Fruit fly (Drosophila melanogaster) whole organism, prepupa: Measurements from ENCODE around the gene Tap42.

ENCODE experiments used
- Blimp-1 ChIP-seq: fragments of 200-800 bp; sonication (Bioruptor generic); optimal IDR thresholded peaks from 3 replicates; lab custom pipeline; 2017; ENCODE audit warnings: missing biosample characterization, missing genetic modification characterization, mild to moderate bottlenecking, moderate library complexity, missing genetic modification reagents
- CG10669 ChIP-seq: fragments of 200-800 bp; sonication (Bioruptor generic); optimal IDR thresholded peaks from 3 replicates; lab custom pipeline; 2018; ENCODE audit warnings: missing biosample characterization, mild to moderate bottlenecking, missing genetic modification characterization, moderate library complexity
- CG11762 ChIP-seq: fragments of 200-800 bp; sonication (Bioruptor generic); optimal IDR thresholded peaks from 3 replicates; lab custom pipeline; 2016; ENCODE audit warnings: missing biosample characterization, missing genetic modification characterization; ENCODE audit not compliant: insufficient read depth
- CG11902 ChIP-seq: fragments of 200-800 bp; sonication (Bioruptor generic); optimal IDR thresholded peaks from 3 replicates; lab custom pipeline; 2016; ENCODE audit warnings: missing biosample characterization, missing genetic modification characterization
- CG15336 ChIP-seq: fragments of 200-800 bp; sonication (Bioruptor generic); IDR thresholded peaks from 2 replicates; pipeline ENCODE4 v1.3.6; 2022; ENCODE audit warnings: missing biosample characterization, missing genetic modification characterization
- CG1621 ChIP-seq: fragments of 200-800 bp; sonication (Bioruptor generic); optimal IDR thresholded peaks from 3 replicates; lab custom pipeline; 2018; ENCODE audit warnings: missing biosample characterization, mild to moderate bottlenecking, missing genetic modification characterization
- CG16779 ChIP-seq: fragments of 200-800 bp; sonication (Bioruptor generic); optimal IDR thresholded peaks from 3 replicates; lab custom pipeline; 2017; ENCODE audit warnings: missing biosample characterization, mild to moderate bottlenecking, missing genetic modification characterization
- CG3032 ChIP-seq: fragments of 200-800 bp; optimal IDR thresholded peaks from 2 replicates; lab custom pipeline; 2019; ENCODE audit warnings: missing biosample characterization, mild to moderate bottlenecking, missing genetic modification characterization, moderate library complexity
- CG31627 ChIP-seq: fragments of 200-800 bp; sonication (Bioruptor generic); optimal IDR thresholded peaks from 3 replicates; lab custom pipeline; 2016; ENCODE audit warnings: missing biosample characterization, missing genetic modification characterization
- CG32006 ChIP-seq: fragments of 200-800 bp; sonication (Bioruptor generic); optimal IDR thresholded peaks from 3 replicates; lab custom pipeline; 2017; ENCODE audit warnings: missing biosample characterization, mild to moderate bottlenecking, missing genetic modification characterization
- CG34406 ChIP-seq: fragments of 200-800 bp; sonication (Bioruptor generic); optimal IDR thresholded peaks from 3 replicates; lab custom pipeline; 2016; ENCODE audit warnings: missing biosample characterization, missing genetic modification characterization
- CG3919 ChIP-seq: fragments of 200-800 bp; sonication (Bioruptor generic); optimal IDR thresholded peaks from 3 replicates; lab custom pipeline; 2016; ENCODE audit warnings: missing biosample characterization, missing genetic modification characterization
- CG4318 ChIP-seq: fragments of 200-800 bp; sonication (Bioruptor generic); optimal IDR thresholded peaks from 3 replicates; lab custom pipeline; 2017; ENCODE audit warnings: missing biosample characterization, mild to moderate bottlenecking, missing genetic modification characterization
- CG6163 ChIP-seq: fragments of 200-800 bp; sonication (Bioruptor generic); IDR thresholded peaks from 3 replicates; pipeline ENCODE4 v1.3.6; 2022; ENCODE audit warnings: missing biosample characterization, missing genetic modification characterization
- CG6276 ChIP-seq: fragments of 200-800 bp; sonication (Bioruptor generic); optimal IDR thresholded peaks from 2 replicates; lab custom pipeline; 2017; ENCODE audit warnings: missing biosample characterization, mild to moderate bottlenecking, missing genetic modification characterization
- CG6792 ChIP-seq: fragments of 200-800 bp; sonication (Bioruptor generic); optimal IDR thresholded peaks from 3 replicates; lab custom pipeline; 2016; ENCODE audit warnings: missing biosample characterization, missing genetic modification characterization
- CG6808 ChIP-seq: fragments of 200-800 bp; sonication (Bioruptor generic); optimal IDR thresholded peaks from 3 replicates; lab custom pipeline; 2017; ENCODE audit warnings: missing biosample characterization, missing genetic modification characterization, mild to moderate bottlenecking, moderate library complexity, missing genetic modification reagents
- CG6854 ChIP-seq: fragments of 200-800 bp; sonication (Bioruptor generic); optimal IDR thresholded peaks from 2 replicates; lab custom pipeline; 2017; ENCODE audit warnings: missing biosample characterization, mild to moderate bottlenecking, missing genetic modification characterization
- CG7368 ChIP-seq: fragments of 200-800 bp; sonication (Bioruptor generic); optimal IDR thresholded peaks from 3 replicates; lab custom pipeline; 2016; ENCODE audit warnings: missing biosample characterization, missing genetic modification characterization
- CG8119 ChIP-seq: fragments of 200-800 bp; sonication (Bioruptor generic); IDR thresholded peaks from 3 replicates; pipeline ENCODE4 v1.3.6; 2022; ENCODE audit warnings: missing biosample characterization, missing genetic modification characterization
- CG8319 ChIP-seq: fragments of 200-800 bp; sonication (Bioruptor generic); optimal IDR thresholded peaks from 3 replicates; lab custom pipeline; 2016; ENCODE audit warnings: missing biosample characterization, missing genetic modification characterization
- CG8632 ChIP-seq: fragments of 200-800 bp; sonication (Bioruptor generic); optimal IDR thresholded peaks from 3 replicates; lab custom pipeline; 2016; ENCODE audit warnings: missing biosample characterization, missing genetic modification characterization
- CG9139 ChIP-seq: fragments of 200-800 bp; sonication (Bioruptor generic); optimal IDR thresholded peaks from 3 replicates; lab custom pipeline; 2017; ENCODE audit warnings: missing biosample characterization, mild to moderate bottlenecking, missing genetic modification characterization
- Eip75B ChIP-seq: fragments of 200-800 bp; sonication (Bioruptor generic); optimal IDR thresholded peaks from 3 replicates; lab custom pipeline; 2016; ENCODE audit warnings: missing biosample characterization, missing genetic modification characterization
- Eip78C ChIP-seq: fragments of 200-800 bp; sonication (Bioruptor generic); peaks from one replicate; lab custom pipeline; 2016; ENCODE audit warnings: missing biosample characterization, missing genetic modification characterization
- Ets21C ChIP-seq: fragments of 200-800 bp; sonication (Bioruptor generic); optimal IDR thresholded peaks from 3 replicates; lab custom pipeline; 2016; ENCODE audit warnings: missing biosample characterization, missing genetic modification characterization
- Ets96B ChIP-seq: fragments of 200-800 bp; optimal IDR thresholded peaks from 2 replicates; lab custom pipeline; 2019; ENCODE audit warnings: missing biosample characterization, mild to moderate bottlenecking, missing genetic modification characterization, moderate library complexity
- Hr38 ChIP-seq: sonication (Bioruptor generic); optimal IDR thresholded peaks from 2 replicates; lab custom pipeline; 2016; ENCODE audit warnings: missing biosample characterization, missing genetic modification characterization
- Hr39 ChIP-seq: fragments of 200-800 bp; sonication (Bioruptor generic); optimal IDR thresholded peaks from 2 replicates; lab custom pipeline; 2016; ENCODE audit warnings: missing biosample characterization, missing genetic modification characterization
- Hr4 ChIP-seq: fragments of 200-800 bp; sonication (Bioruptor generic); optimal IDR thresholded peaks from 3 replicates; lab custom pipeline; 2016; ENCODE audit warnings: missing biosample characterization, missing genetic modification characterization
- Lpt ChIP-seq: fragments of 200-800 bp; sonication (Bioruptor generic); optimal IDR thresholded peaks from 3 replicates; lab custom pipeline; 2016; ENCODE audit warnings: missing biosample characterization, missing genetic modification characterization
- Met ChIP-seq: fragments of 200-800 bp; sonication (Bioruptor generic); optimal IDR thresholded peaks from 3 replicates; lab custom pipeline; 2016; ENCODE audit warnings: missing biosample characterization, missing genetic modification characterization
- OdsH ChIP-seq: fragments of 200-800 bp; sonication (Bioruptor generic); optimal IDR thresholded peaks from 3 replicates; lab custom pipeline; 2016; ENCODE audit warnings: missing biosample characterization, missing genetic modification characterization
- Smox ChIP-seq: fragments of 200-800 bp; sonication (Bioruptor generic); optimal IDR thresholded peaks from 3 replicates; lab custom pipeline; 2016; ENCODE audit warnings: missing biosample characterization, missing genetic modification characterization
- Sox102F ChIP-seq: fragments of 200-800 bp; sonication (Bioruptor generic); optimal IDR thresholded peaks from 2 replicates; lab custom pipeline; 2016; ENCODE audit warnings: missing biosample characterization, mild to moderate bottlenecking, missing genetic modification characterization
- Sox14 ChIP-seq: fragments of 200-800 bp; sonication (Bioruptor generic); optimal IDR thresholded peaks from 3 replicates; lab custom pipeline; 2016; ENCODE audit warnings: missing biosample characterization, missing genetic modification characterization
- Sox15 ChIP-seq: fragments of 200-800 bp; sonication (Bioruptor generic); optimal IDR thresholded peaks from 3 replicates; lab custom pipeline; 2016; ENCODE audit warnings: missing biosample characterization, missing genetic modification characterization
- achi ChIP-seq: fragments of 200-800 bp; sonication (Bioruptor generic); optimal IDR thresholded peaks from 3 replicates; lab custom pipeline; 2016; ENCODE audit warnings: missing biosample characterization, missing genetic modification characterization
- cyc ChIP-seq: fragments of 200-800 bp; sonication (Bioruptor generic); optimal IDR thresholded peaks from 3 replicates; lab custom pipeline; 2016; ENCODE audit warnings: missing biosample characterization, missing genetic modification characterization
- dac ChIP-seq: fragments of 200-800 bp; sonication (Bioruptor generic); optimal IDR thresholded peaks from 2 replicates; lab custom pipeline; 2017; ENCODE audit warnings: missing biosample characterization, mild to moderate bottlenecking, missing genetic modification characterization
- dsx ChIP-seq: fragments of 200-800 bp; optimal IDR thresholded peaks from 3 replicates; lab custom pipeline; 2019; ENCODE audit warnings: missing biosample characterization, mild to moderate bottlenecking, missing genetic modification characterization, moderate library complexity; ENCODE audit not compliant: poor library complexity, severe bottlenecking
- eg ChIP-seq: fragments of 200-800 bp; sonication (Bioruptor generic); IDR thresholded peaks from 3 replicates; pipeline ENCODE4 v1.3.6; 2022; ENCODE audit warnings: missing biosample characterization, missing genetic modification characterization
- esn ChIP-seq: fragments of 200-800 bp; sonication (Bioruptor generic); optimal IDR thresholded peaks from 2 replicates; lab custom pipeline; 2016; ENCODE audit warnings: missing biosample characterization, mild to moderate bottlenecking, missing genetic modification characterization, moderate library complexity
- fd59A ChIP-seq: fragments of 200-800 bp; sonication (Bioruptor generic); optimal IDR thresholded peaks from 2 replicates; lab custom pipeline; 2017; ENCODE audit warnings: missing biosample characterization, mild to moderate bottlenecking, missing genetic modification characterization, missing genetic modification reagents
- fkh ChIP-seq: fragments of 200-800 bp; sonication (Bioruptor generic); optimal IDR thresholded peaks from 3 replicates; lab custom pipeline; 2017; ENCODE audit warnings: missing biosample characterization, mild to moderate bottlenecking, missing genetic modification characterization, moderate library complexity
- lz ChIP-seq: fragments of 200-800 bp; sonication (Bioruptor generic); optimal IDR thresholded peaks from 3 replicates; lab custom pipeline; 2016; ENCODE audit warnings: missing biosample characterization, missing genetic modification characterization
- net ChIP-seq: fragments of 200-800 bp; sonication (Bioruptor generic); optimal IDR thresholded peaks from 3 replicates; lab custom pipeline; 2016; ENCODE audit warnings: missing biosample characterization, missing genetic modification characterization
- pdm3 ChIP-seq: fragments of 200-800 bp; sonication (Bioruptor generic); optimal IDR thresholded peaks from 3 replicates; lab custom pipeline; 2016; ENCODE audit warnings: missing biosample characterization, missing genetic modification characterization
- spab ChIP-seq: fragments of 200-800 bp; sonication (Bioruptor generic); optimal IDR thresholded peaks from 2 replicates; lab custom pipeline; 2017; ENCODE audit warnings: missing biosample characterization, mild to moderate bottlenecking, missing genetic modification characterization, missing genetic modification reagents
- ss ChIP-seq, 2 experiments: fragments of 200-800 bp; sonication (Bioruptor generic); optimal IDR thresholded peaks; 2 replicates in 1 of 2; 3 replicates in 1 of 2; lab custom pipeline; 2017 to 2018; ENCODE audit warnings: mild to moderate bottlenecking in 2 of 2, missing biosample characterization in 2 of 2, missing genetic modification characterization in 2 of 2, moderate library complexity in 1 of 2
- svp ChIP-seq: fragments of 200-800 bp; sonication (Bioruptor generic); peaks from one replicate; lab custom pipeline; 2016; ENCODE audit warnings: missing biosample characterization, missing genetic modification characterization
- topi ChIP-seq: fragments of 200-800 bp; sonication (Bioruptor generic); optimal IDR thresholded peaks from 3 replicates; lab custom pipeline; 2016; ENCODE audit warnings: missing biosample characterization, missing genetic modification characterization

Gene Tap42

dm6 chr2L:13368940-13369339 lies 1.5 kb downstream of the Tap42 start, which contains the start of gene CG31855:
TSS of gene CG31855 (plus strand) at chr2L:13369204.
- peak; percentile 89 for TF ChIP-seq CG3919 (GFP tag; lab: Kevin White, UChicago)
- peak; percentile 80 for TF ChIP-seq lz (GFP tag; lab: Kevin White, UChicago)
- TF ChIP-seq Blimp-1 (GFP tag; lab: Kevin White, UChicago), result peak; percentile 43
- TF ChIP-seq CG11902 (GFP tag; lab: Kevin White, UChicago), result peak; percentile 52
- peak; percentile 83 for TF ChIP-seq pdm3 (GFP tag; lab: Kevin White, UChicago)
- no peak for TF ChIP-seq CG4318
- no peak for TF ChIP-seq CG16779
- TF ChIP-seq Eip75B, result peak; percentile 77
- peak; percentile 90 for TF ChIP-seq svp (GFP tag; lab: Kevin White, UChicago)
- TF ChIP-seq ss (GFP tag; optimal IDR thresholded peaks at IDR 0.05; lab: Kevin White, UChicago), result peak in 1 of 2 experiments; percentile 77
- peak; percentile 85 for TF ChIP-seq Sox14 (GFP tag; lab: Kevin White, UChicago)
- TF ChIP-seq Met (GFP tag; lab: Kevin White, UChicago), result peak; percentile 87
- no peak for TF ChIP-seq Hr38 (GFP tag; lab: Kevin White, UChicago)
- TF ChIP-seq Lpt, result peak; percentile 60
- TF ChIP-seq CG15336 (GFP tag; lab: Robert Waterston, UW), result peak; percentile 72
- TF ChIP-seq Hr4, result peak; percentile 69
- peak; percentile 50 for TF ChIP-seq spab (GFP tag; lab: Kevin White, UChicago)
- peak; percentile 64 for TF ChIP-seq CG6808 (GFP tag; lab: Kevin White, UChicago)
- peak; percentile 74 for TF ChIP-seq CG8632 (GFP tag; lab: Kevin White, UChicago)
- TF ChIP-seq CG6163 (GFP tag; lab: Robert Waterston, UW), result peak; percentile 62; the same call in 2 of the 3 replicates
- peak; percentile 71 for TF ChIP-seq CG10669 (GFP tag; lab: Kevin White, UChicago)
- peak; percentile 79 for TF ChIP-seq CG31627 (GFP tag; lab: Kevin White, UChicago)
- peak; percentile 70 for TF ChIP-seq CG32006 (GFP tag; lab: Kevin White, UChicago)
- peak; percentile 79 for TF ChIP-seq CG6792 (GFP tag; lab: Kevin White, UChicago)
- TF ChIP-seq CG3032 (tag; lab: Kevin White, UChicago), result peak; percentile 64
- peak; percentile 54 for TF ChIP-seq dsx (GFP tag; lab: Kevin White, UChicago)
- peak; percentile 84 for TF ChIP-seq cyc (GFP tag; lab: Kevin White, UChicago)
- peak; percentile 44 for TF ChIP-seq CG1621 (tag; lab: Kevin White, UChicago)
- peak; percentile 83 for TF ChIP-seq achi (GFP tag; lab: Kevin White, UChicago)
- TF ChIP-seq Ets96B (tag; lab: Kevin White, UChicago), result peak; percentile 62
- TF ChIP-seq CG6854, result peak; percentile 65
- no peak for TF ChIP-seq fkh (GFP tag; lab: Kevin White, UChicago)
- TF ChIP-seq CG7368 (GFP tag; lab: Kevin White, UChicago), result peak; percentile 73
- TF ChIP-seq CG6276 (GFP tag; lab: Kevin White, UChicago), result no peak
- peak; percentile 83 for TF ChIP-seq Smox (GFP tag; lab: Kevin White, UChicago)
- peak; percentile 61 for TF ChIP-seq CG8319 (GFP tag; lab: Kevin White, UChicago)
- TF ChIP-seq CG9139 (GFP tag; lab: Kevin White, UChicago), result no peak
- peak; percentile 83 for TF ChIP-seq OdsH
- TF ChIP-seq Eip78C, result peak; percentile 93
- peak; percentile 70 for TF ChIP-seq CG34406 (GFP tag; lab: Kevin White, UChicago)
- peak; percentile 65 for TF ChIP-seq Ets21C (GFP tag; lab: Kevin White, UChicago)
- peak; percentile 66 for TF ChIP-seq CG8119
- peak; percentile 84 for TF ChIP-seq topi
- peak; percentile 76 for TF ChIP-seq net (GFP tag; lab: Kevin White, UChicago)
- TF ChIP-seq dac (GFP tag; lab: Kevin White, UChicago), result peak; percentile 32
- TF ChIP-seq eg (GFP tag; lab: Robert Waterston, UW), result peak; percentile 80
- peak; percentile 75 for TF ChIP-seq Hr39 (GFP tag; lab: Kevin White, UChicago)
- peak; percentile 27 for TF ChIP-seq fd59A
- TF ChIP-seq esn (GFP tag; lab: Kevin White, UChicago), result peak; percentile 91
- TF ChIP-seq Sox102F (GFP tag; lab: Kevin White, UChicago), result peak; percentile 87
- TF ChIP-seq CG11762, result peak; percentile 59
- peak; percentile 38 for TF ChIP-seq Sox15
